Fruit fly (Drosophila melanogaster) whole organism, embryonic: ENCODE data around the gene Tim9b.

Experiments
- CG10431 ChIP-seq: fragments of 200-800 bp; sonication (Bioruptor generic); optimal IDR thresholded peaks from 3 replicates; lab custom pipeline; 2018; ENCODE audit warnings: missing biosample characterization, mild to moderate bottlenecking, missing genetic modification characterization
- CG12236 ChIP-seq: fragments of 200-800 bp; sonication (Bioruptor generic); optimal IDR thresholded peaks from 2 replicates; lab custom pipeline; 2016; ENCODE audit warnings: missing biosample characterization, missing genetic modification characterization
- CG15269 ChIP-seq: fragments of 200-800 bp; sonication (Bioruptor generic); optimal IDR thresholded peaks from 2 replicates; lab custom pipeline; 2018; ENCODE audit warnings: missing biosample characterization, mild to moderate bottlenecking, missing genetic modification characterization, moderate library complexity
- CG17829 ChIP-seq: fragments of 200-800 bp; optimal IDR thresholded peaks from 2 replicates; lab custom pipeline; 2019; ENCODE audit warnings: missing biosample characterization, mild to moderate bottlenecking, missing genetic modification characterization, moderate library complexity
- CG18599 ChIP-seq: fragments of 200-800 bp; sonication (Bioruptor generic); optimal IDR thresholded peaks from 3 replicates; lab custom pipeline; 2017; ENCODE audit warnings: missing biosample characterization, missing genetic modification characterization, mild to moderate bottlenecking, moderate library complexity, missing genetic modification reagents
- CG2129 ChIP-seq: fragments of 200-800 bp; sonication (Bioruptor generic); IDR thresholded peaks from 2 replicates; pipeline ENCODE4 v1.3.6; 2022; ENCODE audit warnings: missing biosample characterization, missing genetic modification characterization; ENCODE audit not compliant: partially characterized antibody
- CG30403 ChIP-seq: fragments of 200-800 bp; sonication (Bioruptor generic); optimal IDR thresholded peaks from 3 replicates; lab custom pipeline; 2016; ENCODE audit warnings: missing biosample characterization, missing genetic modification characterization
- CG31365 ChIP-seq: fragments of 200-800 bp; sonication (Bioruptor generic); optimal IDR thresholded peaks from 2 replicates; lab custom pipeline; 2018; ENCODE audit warnings: missing biosample characterization, mild to moderate bottlenecking, missing genetic modification characterization
- CG32767 ChIP-seq: fragments of 200-800 bp; sonication (Bioruptor generic); IDR thresholded peaks from 2 replicates; pipeline ENCODE4 v1.3.6; 2022; ENCODE audit warnings: missing biosample characterization, missing genetic modification characterization
- CG33557 ChIP-seq: fragments of 200-800 bp; sonication (Bioruptor generic); optimal IDR thresholded peaks from 2 replicates; lab custom pipeline; 2019; ENCODE audit warnings: missing biosample characterization, mild to moderate bottlenecking, missing genetic modification characterization, moderate library complexity
- CG34224 ChIP-seq: fragments of 200-800 bp; sonication (Bioruptor generic); IDR thresholded peaks from 3 replicates; pipeline ENCODE4 v1.3.6; 2022; ENCODE audit warnings: missing biosample characterization, missing genetic modification characterization; ENCODE audit not compliant: partially characterized antibody
- CG4328 ChIP-seq: fragments of 200-800 bp; sonication (Bioruptor generic); optimal IDR thresholded peaks from 3 replicates; lab custom pipeline; 2017; ENCODE audit warnings: missing biosample characterization, missing genetic modification reagents, missing genetic modification characterization
- CG4707 ChIP-seq: fragments of 200-800 bp; sonication (Bioruptor generic); optimal IDR thresholded peaks from 2 replicates; lab custom pipeline; 2018; ENCODE audit warnings: missing biosample characterization, mild to moderate bottlenecking, missing genetic modification characterization, moderate library complexity
- CG4730 ChIP-seq: fragments of 200-800 bp; sonication (Bioruptor generic); IDR thresholded peaks from 2 replicates; pipeline ENCODE4 v1.3.6; 2022; ENCODE audit warnings: missing biosample characterization, missing genetic modification characterization
- CG5180 ChIP-seq: fragments of 200-800 bp; sonication (Bioruptor generic); optimal IDR thresholded peaks from 3 replicates; lab custom pipeline; 2017; ENCODE audit warnings: missing biosample characterization, missing genetic modification characterization, mild to moderate bottlenecking, moderate library complexity, missing genetic modification reagents
- CG5245 ChIP-seq: fragments of 200-800 bp; sonication (Bioruptor generic); optimal IDR thresholded peaks from 3 replicates; lab custom pipeline; 2016; ENCODE audit warnings: missing biosample characterization, missing genetic modification characterization
- CG6813 ChIP-seq: fragments of 200-800 bp; sonication (Bioruptor generic); optimal IDR thresholded peaks from 2 replicates; lab custom pipeline; 2017; ENCODE audit warnings: missing biosample characterization, missing genetic modification characterization, mild to moderate bottlenecking, moderate library complexity, missing genetic modification reagents
- CG7987 ChIP-seq: fragments of 200-800 bp; sonication (Bioruptor generic); optimal IDR thresholded peaks from 2 replicates; lab custom pipeline; 2018; ENCODE audit warnings: missing biosample characterization, mild to moderate bottlenecking, missing genetic modification characterization, moderate library complexity
- CG9797 ChIP-seq: fragments of 200-800 bp; sonication (Bioruptor generic); optimal IDR thresholded peaks from 3 replicates; lab custom pipeline; 2018; ENCODE audit warnings: missing biosample characterization, mild to moderate bottlenecking, missing genetic modification characterization
- E2f2 ChIP-seq: fragments of 200-800 bp; sonication (Bioruptor generic); IDR thresholded peaks from 2 replicates; pipeline ENCODE4 v1.3.6; 2022; ENCODE audit warnings: missing biosample characterization, missing genetic modification characterization
- Gsc ChIP-seq: fragments of 200-800 bp; sonication (Bioruptor generic); IDR thresholded peaks from 2 replicates; pipeline ENCODE4 v1.3.6; 2022; ENCODE audit warnings: missing biosample characterization, missing genetic modification characterization
- Hand ChIP-seq: fragments of 200-800 bp; sonication (Bioruptor generic); optimal IDR thresholded peaks from 2 replicates; lab custom pipeline; 2017; ENCODE audit warnings: mild to moderate bottlenecking, missing biosample characterization, missing genetic modification reagents, missing genetic modification characterization
- Hr39 ChIP-seq: fragments of >200 bp; optimal IDR thresholded peaks from 2 replicates; lab custom pipeline; 2017
- Lhr ChIP-seq: fragments of 200-800 bp; sonication (Bioruptor generic); optimal IDR thresholded peaks from 3 replicates; lab custom pipeline; 2017; ENCODE audit warnings: mild to moderate bottlenecking, missing biosample characterization, missing genetic modification reagents, missing genetic modification characterization
- Nf-YC ChIP-seq: fragments of 200-800 bp; optimal IDR thresholded peaks from 3 replicates; lab custom pipeline; 2019; ENCODE audit warnings: missing biosample characterization, mild to moderate bottlenecking, missing genetic modification characterization, moderate library complexity
- Opbp ChIP-seq: fragments of 200-800 bp; sonication (Bioruptor generic); IDR thresholded peaks from 3 replicates; pipeline ENCODE4 v1.3.6; 2022; ENCODE audit warnings: missing biosample characterization, missing genetic modification characterization; ENCODE audit not compliant: partially characterized antibody
- Ravus ChIP-seq: fragments of 200-800 bp; sonication (Bioruptor generic); IDR thresholded peaks from 2 replicates; pipeline ENCODE4 v1.3.6; 2022; ENCODE audit warnings: missing biosample characterization, missing genetic modification characterization
- Scr ChIP-seq: fragments of 200-800 bp; sonication (Bioruptor generic); IDR thresholded peaks from 2 replicates; pipeline ENCODE4 v1.3.6; 2022; ENCODE audit warnings: missing biosample characterization, missing genetic modification characterization; ENCODE audit not compliant: partially characterized antibody
- az2 ChIP-seq: fragments of 200-800 bp; sonication (Bioruptor generic); optimal IDR thresholded peaks from 3 replicates; lab custom pipeline; 2016; ENCODE audit warnings: missing biosample characterization, missing genetic modification characterization
- bsh ChIP-seq, 2 experiments: fragments of 200-800 bp; sonication (Bioruptor generic); optimal IDR thresholded peaks; 2 replicates each; lab custom pipeline; 2017 to 2018; ENCODE audit warnings: mild to moderate bottlenecking in 2 of 2, missing biosample characterization in 2 of 2, missing genetic modification characterization in 2 of 2, moderate library complexity in 1 of 2
- crc ChIP-seq: fragments of 200-800 bp; sonication (Bioruptor generic); optimal IDR thresholded peaks from 2 replicates; lab custom pipeline; 2016; ENCODE audit warnings: missing biosample characterization, missing genetic modification characterization
- danr ChIP-seq: fragments of 200-800 bp; sonication (Bioruptor generic); IDR thresholded peaks from 2 replicates; pipeline ENCODE4 v1.3.6; 2022; ENCODE audit warnings: missing biosample characterization, missing genetic modification characterization
- dimm ChIP-seq: fragments of 200-800 bp; sonication (Bioruptor generic); IDR thresholded peaks from 2 replicates; pipeline ENCODE4 v1.3.6; 2022; ENCODE audit warnings: missing biosample characterization, missing genetic modification characterization
- exex ChIP-seq: fragments of 200-800 bp; sonication (Bioruptor generic); optimal IDR thresholded peaks from 4 replicates; lab custom pipeline; 2018; ENCODE audit warnings: missing biosample characterization, mild to moderate bottlenecking, missing genetic modification characterization, moderate library complexity
- grau ChIP-seq: fragments of 200-800 bp; optimal IDR thresholded peaks from 3 replicates; lab custom pipeline; 2019; ENCODE audit warnings: missing biosample characterization, mild to moderate bottlenecking, missing genetic modification characterization, moderate library complexity
- hbn ChIP-seq: fragments of 200-800 bp; sonication (Bioruptor generic); IDR thresholded peaks from 2 replicates; pipeline ENCODE4 v1.3.6; 2022; ENCODE audit warnings: missing biosample characterization, missing genetic modification characterization; ENCODE audit not compliant: partially characterized antibody
- hkb ChIP-seq, 2 experiments: fragments of 200-800 bp in 1 of 2; fragments of >200 bp in 1 of 2; sonication (Bioruptor generic) in 1 of 2; IDR thresholded peaks in 1 of 2; optimal IDR thresholded peaks in 1 of 2; 2 replicates each; pipeline versions ENCODE4 v1.3.6 to Lab custom; 2017 to 2022; ENCODE audit warnings: missing biosample characterization in 1 of 2, missing genetic modification characterization in 1 of 2
- kay ChIP-seq: fragments of 200-800 bp; sonication (Bioruptor generic); optimal IDR thresholded peaks from 2 replicates; lab custom pipeline; 2016; ENCODE audit warnings: missing biosample characterization, missing genetic modification characterization
- onecut ChIP-seq: fragments of 200-800 bp; sonication (Bioruptor generic); IDR thresholded peaks from 2 replicates; pipeline ENCODE4 v1.3.6; 2022; ENCODE audit warnings: missing biosample characterization, missing genetic modification characterization
- pros ChIP-seq: fragments of 200-800 bp; sonication (Bioruptor generic); optimal IDR thresholded peaks from 3 replicates; lab custom pipeline; 2019; ENCODE audit warnings: missing biosample characterization, mild to moderate bottlenecking, missing genetic modification characterization, moderate library complexity
- pum ChIP-seq: fragments of 200-800 bp; sonication (Bioruptor generic); optimal IDR thresholded peaks from 2 replicates; lab custom pipeline; 2016; ENCODE audit warnings: missing biosample characterization, missing genetic modification characterization
- row ChIP-seq: fragments of 200-800 bp; sonication (Bioruptor generic); IDR thresholded peaks from 3 replicates; pipeline ENCODE4 v1.3.6; 2022; ENCODE audit warnings: missing biosample characterization, missing genetic modification characterization
- so ChIP-seq: fragments of 200-800 bp; sonication (Bioruptor generic); IDR thresholded peaks from 3 replicates; pipeline ENCODE4 v1.3.6; 2022; ENCODE audit warnings: missing biosample characterization, missing genetic modification characterization
- ssp ChIP-seq: fragments of 200-800 bp; sonication (Bioruptor generic); IDR thresholded peaks from 2 replicates; pipeline ENCODE4 v1.3.6; 2022; ENCODE audit warnings: missing biosample characterization, missing genetic modification characterization
- trh ChIP-seq: fragments of 200-800 bp; sonication (Bioruptor generic); optimal IDR thresholded peaks from 2 replicates; lab custom pipeline; 2016; ENCODE audit warnings: missing biosample characterization, missing genetic modification characterization
- unpg ChIP-seq: fragments of 200-800 bp; sonication (Bioruptor generic); optimal IDR thresholded peaks from 3 replicates; lab custom pipeline; 2018; ENCODE audit warnings: missing biosample characterization, mild to moderate bottlenecking, missing genetic modification characterization, moderate library complexity
- z ChIP-seq: fragments of 200-800 bp; sonication (Bioruptor generic); IDR thresholded peaks from 3 replicates; pipeline ENCODE4 v1.3.6; 2022; ENCODE audit warnings: missing biosample characterization, missing genetic modification characterization
- zen ChIP-seq: fragments of 200-800 bp; sonication (Bioruptor generic); optimal IDR thresholded peaks from 3 replicates; lab custom pipeline; 2018; ENCODE audit warnings: missing biosample characterization, mild to moderate bottlenecking, missing genetic modification characterization, moderate library complexity

Tim9b gene

dm6 chrX:19651757-19652419 is 33.6 kb upstream of the Tim9b start, which contains the start of the genes Ranbp21 and Elys (continued):
- TF ChIP-seq so (GFP tag; lab: Robert Waterston, UW) (no peak), row (GFP tag; lab: Robert Waterston, UW) (peak; percentile 70), CG12236 (GFP tag; lab: Kevin White, UChicago) (no peak), Scr (peak; percentile 50), CG5180 (no peak), Ravus (GFP tag; lab: Robert Waterston, UW) (no peak), CG4328 (GFP tag; lab: Kevin White, UChicago) (peak; percentile 10), CG6813 (no peak), hbn (GFP tag; lab: Robert Waterston, UW) (no peak), CG18599 (GFP tag; lab: Kevin White, UChicago) (no peak), CG4730 (GFP tag; lab: Robert Waterston, UW) (peak; percentile 34; the same call in 1 of the 2 replicates), kay (no peak), CG15269 (tag; lab: Kevin White, UChicago) (no peak), CG10431 (GFP tag; lab: Kevin White, UChicago) (no peak), ssp (GFP tag; lab: Robert Waterston, UW) (peak; percentile 47), CG32767 (GFP tag; lab: Robert Waterston, UW) (no peak), pum (GFP tag; lab: Kevin White, UChicago) (peak; percentile 76), CG7987 (no peak), Opbp (no peak), onecut (GFP tag; lab: Robert Waterston, UW) (peak; percentile 24; the same call in 1 of the 2 replicates), Hr39 (lab: Kevin White, UChicago) (no peak), hkb (optimal IDR thresholded peaks at IDR 0.05; lab: Kevin White, UChicago) (peak; percentile 72), hkb (GFP tag; IDR thresholded peaks at IDR 0.05; lab: Robert Waterston, UW) (peak; percentile 53; the same call in 1 of the 2 replicates), E2f2 (peak; percentile 61), grau (tag; lab: Kevin White, UChicago) (peak; percentile 40), Lhr (GFP tag; lab: Kevin White, UChicago) (peak; percentile 66), bsh (GFP tag; optimal IDR thresholded peaks at IDR 0.05; lab: Kevin White, UChicago) (peak in 1 of 2 experiments; percentile 31), unpg (no peak), az2 (GFP tag; lab: Kevin White, UChicago) (peak; percentile 45), crc (peak; percentile 37), CG9797 (GFP tag; lab: Kevin White, UChicago) (peak; percentile 40), z (no peak), CG31365 (no peak), CG4707 (no peak), Gsc (no peak), trh (no peak), zen (tag; lab: Kevin White, UChicago) (no peak), danr (GFP tag; lab: Robert Waterston, UW) (no peak), exex (tag; lab: Kevin White, UChicago) (no peak), CG33557 (GFP tag; lab: Kevin White, UChicago) (peak; percentile 7), CG17829 (peak; percentile 33), pros (GFP tag; lab: Kevin White, UChicago) (no peak), Nf-YC (tag; lab: Kevin White, UChicago) (no peak), CG2129 (GFP tag; lab: Robert Waterston, UW) (no peak), CG34224 (GFP tag; lab: Robert Waterston, UW) (no peak; the same call in 2 of the 3 replicates), Hand (GFP tag; lab: Kevin White, UChicago) (no peak), CG30403 (peak; percentile 71), dimm (GFP tag; lab: Robert Waterston, UW) (0 out of 2 replicates have a peak, but pooled peaks have one; percentile 32), CG5245 (GFP tag; lab: Kevin White, UChicago) (peak; percentile 28)
